Worm (Caenorhabditis elegans) whole organism, L2 larva: ENCODE results near the gene F26G1.3.
A peak's percentile ranks its signal among the peaks of the same experiment; 100 is the strongest.

Experiments used
- C34F6.9 ChIP-seq: fragments of 150-350 bp; optimal IDR thresholded peaks from 2 replicates; lab custom pipeline; 2014; ENCODE audit warnings: missing biosample characterization, missing genetic modification characterization
- crh-2 ChIP-seq: sonication (generic microtip); optimal IDR thresholded peaks from 2 replicates; lab custom pipeline; 2017; ENCODE audit warnings: missing biosample characterization, missing genetic modification characterization
- nhr-12 ChIP-seq: fragments of 150-350 bp; optimal IDR thresholded peaks from 2 replicates; lab custom pipeline; 2014; ENCODE audit warnings: missing biosample characterization, missing genetic modification characterization
- nhr-129 ChIP-seq: fragments of 150-350 bp; optimal IDR thresholded peaks from 2 replicates; lab custom pipeline; 2014; ENCODE audit warnings: missing biosample characterization, missing genetic modification characterization
- sma-9 ChIP-seq, 2 experiments: fragments of 150-350 bp in 1 of 2; sonication (generic microtip) in 1 of 2; optimal IDR thresholded peaks; 2 replicates each; lab custom pipeline; 2014 to 2016; ENCODE audit warnings: missing genetic modification characterization in 2 of 2, mild to moderate bottlenecking in 1 of 2, missing biosample characterization in 1 of 2, missing compliant biosample characterization in 1 of 2, missing genetic modification reagents in 1 of 2, moderate library complexity in 1 of 2

Gene F26G1.3

DNA sequence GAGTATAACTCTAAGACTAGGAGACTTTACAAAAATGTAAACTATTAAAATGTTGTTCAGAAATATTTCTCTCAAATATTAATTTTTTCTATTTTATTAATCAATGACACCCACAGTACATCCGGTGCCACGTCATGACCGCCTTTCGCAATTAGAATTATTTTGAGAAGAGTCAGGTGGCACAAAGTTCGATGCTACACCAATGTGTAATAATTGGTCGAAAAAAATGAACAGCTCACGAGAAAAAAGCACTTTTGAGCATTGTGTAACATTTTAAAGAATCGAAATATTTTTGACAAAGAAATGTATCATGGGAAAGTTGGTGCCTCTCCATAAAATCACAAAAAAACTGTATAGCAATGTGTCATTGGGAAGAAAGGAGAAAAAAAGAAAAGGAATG is 48.2 kb downstream of the F26G1.3 start:
- TF ChIP-seq C34F6.9 (tag; lab: Kevin White, UChicago) (no peak), sma-9 (GFP tag; optimal IDR thresholded peaks at IDR 0.05; lab: Kevin White, UChicago) (peak; percentile 11), sma-9 (tag; optimal IDR thresholded peaks at IDR 0.05; lab: Kevin White, UChicago) (no peak), nhr-12 (tag; lab: Kevin White, UChicago) (no peak), nhr-129 (tag; lab: Kevin White, UChicago) (peak; percentile 7), crh-2 (tag; lab: Kevin White, UChicago) (peak; percentile 55)
